Fruit fly (Drosophila melanogaster) whole organism, adult: Measurements from ENCODE around the gene CG44574.

ENCODE experiments used
- CG12768 ChIP-seq: fragments of 200-800 bp; sonication (Bioruptor generic); optimal IDR thresholded peaks from 2 replicates; lab custom pipeline; 2017; ENCODE audit warnings: missing biosample characterization, missing genetic modification characterization, mild to moderate bottlenecking, moderate library complexity, missing genetic modification reagents
- CG14711 ChIP-seq: fragments of 200-800 bp; sonication (Bioruptor generic); optimal IDR thresholded peaks from 2 replicates; lab custom pipeline; 2018; ENCODE audit warnings: missing biosample characterization, mild to moderate bottlenecking, missing genetic modification characterization, moderate library complexity
- CG1620 ChIP-seq: fragments of 200-800 bp; sonication (Bioruptor generic); optimal IDR thresholded peaks from 2 replicates; lab custom pipeline; 2016; ENCODE audit warnings: missing biosample characterization, missing genetic modification characterization
- CG5204 ChIP-seq: fragments of 200-800 bp; sonication (Bioruptor generic); optimal IDR thresholded peaks from 2 replicates; lab custom pipeline; 2016; ENCODE audit warnings: missing biosample characterization, missing genetic modification characterization
- CG7101 ChIP-seq: fragments of 200-800 bp; sonication (Bioruptor generic); optimal IDR thresholded peaks from 2 replicates; lab custom pipeline; 2018; ENCODE audit warnings: missing biosample characterization, mild to moderate bottlenecking, missing genetic modification characterization, moderate library complexity
- Crg-1 ChIP-seq: fragments of 200-800 bp; sonication (Bioruptor generic); optimal IDR thresholded peaks from 2 replicates; lab custom pipeline; 2016; ENCODE audit warnings: missing biosample characterization, missing genetic modification characterization
- Mnt ChIP-seq: fragments of 200-800 bp; sonication (Bioruptor generic); optimal IDR thresholded peaks from 2 replicates; lab custom pipeline; 2016; ENCODE audit warnings: missing biosample characterization, mild to moderate bottlenecking, missing genetic modification characterization
- bab1 ChIP-seq: fragments of 200-800 bp; sonication (Bioruptor generic); optimal IDR thresholded peaks from 3 replicates; lab custom pipeline; 2019; ENCODE audit warnings: missing biosample characterization, mild to moderate bottlenecking, missing genetic modification characterization, moderate library complexity
- cic ChIP-seq: fragments of 200-800 bp; sonication (Bioruptor generic); optimal IDR thresholded peaks from 2 replicates; lab custom pipeline; 2017; ENCODE audit warnings: missing biosample characterization, mild to moderate bottlenecking, missing genetic modification characterization, moderate library complexity
- cnc ChIP-seq, 2 experiments: fragments of >200 bp; optimal IDR thresholded peaks; 2 replicates each; lab custom pipeline; 2017
- kay ChIP-seq: fragments of 200-800 bp; sonication (Bioruptor generic); peaks from one replicate; lab custom pipeline; 2016; ENCODE audit warnings: missing biosample characterization, missing genetic modification characterization, borderline replicate concordance
- tj ChIP-seq: fragments of 200-800 bp; sonication (Bioruptor generic); optimal IDR thresholded peaks from 3 replicates; lab custom pipeline; 2017; ENCODE audit warnings: missing biosample characterization, mild to moderate bottlenecking, missing genetic modification characterization, moderate library complexity

DNA sequence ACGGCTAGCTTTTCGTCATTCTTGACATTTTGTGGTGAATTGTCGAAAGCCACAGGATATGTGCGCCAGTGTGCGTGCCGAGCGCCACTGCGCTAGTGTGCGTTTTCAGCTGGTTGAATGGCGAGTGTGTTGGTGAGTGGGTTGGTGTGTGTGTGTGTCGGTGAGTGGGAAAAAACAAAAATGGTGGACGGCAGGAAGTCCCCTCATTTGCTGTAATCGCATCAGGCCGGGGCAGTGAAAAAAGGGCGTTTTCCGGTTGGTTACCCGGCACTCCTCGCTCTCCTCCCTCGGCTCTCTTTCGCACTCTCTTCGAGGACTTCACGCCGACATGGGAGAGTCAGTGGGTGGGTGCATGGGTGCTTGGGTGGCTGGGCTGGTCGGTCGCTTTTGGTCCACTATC, 41.6 kb downstream of the CG44574 start:
- TF ChIP-seq tj (no peak), kay (no peak), Crg-1 (GFP tag; lab: Kevin White, UChicago) (no peak), cic (no peak), Mnt (GFP tag; lab: Kevin White, UChicago) (no peak), CG7101 (tag; lab: Kevin White, UChicago) (no peak), CG5204 (GFP tag; lab: Kevin White, UChicago) (no peak), CG12768 (no peak), CG14711 (tag; lab: Kevin White, UChicago) (no peak), CG1620 (GFP tag; lab: Kevin White, UChicago) (no peak), cnc (optimal IDR thresholded peaks at IDR 0.05; lab: Kevin White, UChicago) (no peak), bab1 (GFP tag; lab: Kevin White, UChicago) (no peak)
